Worm (Caenorhabditis elegans) whole organism, L2 larva: Measurements from ENCODE around the gene C01G6.3.

Experiments used
- alr-1 ChIP-seq: fragments of 150-350 bp; optimal IDR thresholded peaks from 2 replicates; lab custom pipeline; 2014; ENCODE audit warnings: missing biosample characterization, missing genetic modification characterization
- aly-2 ChIP-seq: fragments of 150-350 bp; optimal IDR thresholded peaks from 2 replicates; lab custom pipeline; 2014; ENCODE audit warnings: missing biosample characterization, missing genetic modification characterization
- blmp-1 ChIP-seq: sonication (generic microtip); optimal IDR thresholded peaks from 2 replicates; lab custom pipeline; 2017; ENCODE audit warnings: missing genetic modification characterization, mild to moderate bottlenecking, missing compliant biosample characterization, antibody characterized with exemption, moderate library complexity; ENCODE audit not compliant: insufficient read depth
- ceh-82 ChIP-seq: fragments of 150-350 bp; optimal IDR thresholded peaks from 2 replicates; lab custom pipeline; 2014; ENCODE audit warnings: missing biosample characterization, missing genetic modification characterization
- crh-2 ChIP-seq: sonication (generic microtip); optimal IDR thresholded peaks from 2 replicates; lab custom pipeline; 2017; ENCODE audit warnings: missing biosample characterization, missing genetic modification characterization
- lin-11 ChIP-seq: fragments of 150-350 bp; sonication (generic microtip); optimal IDR thresholded peaks from 2 replicates; lab custom pipeline; 2014; ENCODE audit warnings: missing biosample characterization, missing genetic modification characterization, inconsistent platforms, mixed read lengths
- lin-39 ChIP-seq: fragments of 150-350 bp; optimal IDR thresholded peaks from 2 replicates; lab custom pipeline; 2014; ENCODE audit warnings: missing biosample characterization, missing genetic modification reagents, missing genetic modification characterization
- lsy-2 ChIP-seq, 2 experiments: fragments of 150-350 bp in 1 of 2; sonication (generic microtip) in 1 of 2; optimal IDR thresholded peaks; 2 replicates each; lab custom pipeline; 2014 to 2017; ENCODE audit warnings: missing biosample characterization in 2 of 2, missing genetic modification characterization in 2 of 2
- mdl-1 ChIP-seq, 2 experiments: fragments of 150-350 bp in 1 of 2; sonication (generic microtip) in 1 of 2; optimal IDR thresholded peaks; 2 replicates each; lab custom pipeline; 2017; ENCODE audit warnings: missing biosample characterization in 2 of 2, missing genetic modification characterization in 2 of 2
- nhr-25 ChIP-seq: fragments of 150-350 bp; sonication (generic microtip); optimal IDR thresholded peaks from 3 replicates; lab custom pipeline; 2014; ENCODE audit warnings: missing biosample characterization, missing genetic modification characterization
- snpc-4 ChIP-seq: fragments of 150-350 bp; optimal IDR thresholded peaks from 2 replicates; lab custom pipeline; 2014; ENCODE audit warnings: missing biosample characterization, missing genetic modification characterization
- unc-62 ChIP-seq: fragments of 150-350 bp; optimal IDR thresholded peaks from 2 replicates; lab custom pipeline; 2014; ENCODE audit warnings: missing biosample characterization, missing genetic modification reagents, missing genetic modification characterization
- ztf-11 ChIP-seq: sonication (generic microtip); optimal IDR thresholded peaks from 2 replicates; lab custom pipeline; 2017; ENCODE audit warnings: missing biosample characterization, missing genetic modification characterization

DNA sequence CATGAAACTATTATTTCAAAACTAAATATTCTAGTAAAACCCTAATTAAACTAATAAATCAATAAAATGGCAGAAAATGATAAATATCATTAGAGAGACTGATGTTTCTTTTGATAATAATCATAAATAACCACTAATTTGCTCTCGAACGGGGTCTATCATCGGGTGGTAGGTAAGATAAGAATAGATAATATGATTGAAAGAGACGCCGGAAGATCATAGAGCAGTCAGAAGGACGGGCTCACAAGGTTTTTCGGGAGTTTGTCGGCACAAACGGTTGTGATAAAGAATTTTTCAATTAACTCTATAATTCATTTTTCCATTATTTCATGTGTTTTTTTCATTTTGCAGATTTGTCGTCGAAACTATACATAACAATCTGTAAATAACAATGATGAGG, 31.4 kb downstream of the C01G6.3 start:
- TF ChIP-seq ceh-82 (tag; lab: Kevin White, UChicago) (no peak), alr-1 (tag; lab: Kevin White, UChicago) (no peak), ztf-11 (tag; lab: Kevin White, UChicago) (no peak), snpc-4 (no peak), blmp-1 (tag; lab: Kevin White, UChicago) (no peak), lin-39 (no peak), lin-11 (tag; lab: Kevin White, UChicago) (no peak), lsy-2 (tag; optimal IDR thresholded peaks at IDR 0.05; lab: Kevin White, UChicago) (no peak), unc-62 (GFP tag; lab: Kevin White, UChicago) (no peak), aly-2 (no peak), mdl-1 (tag; optimal IDR thresholded peaks at IDR 0.05; lab: Kevin White, UChicago) (no peak), crh-2 (tag; lab: Kevin White, UChicago) (peak; percentile 14), nhr-25 (tag; lab: Kevin White, UChicago) (no peak)
